Fruit fly (Drosophila melanogaster) whole organism, prepupa: ENCODE measurements around the gene CG32450.

Experiments used
- CG10631 ChIP-seq: fragments of 200-800 bp; sonication (Bioruptor generic); optimal IDR thresholded peaks from 2 replicates; lab custom pipeline; 2016; ENCODE audit warnings: missing biosample characterization, missing genetic modification characterization
- CG31627 ChIP-seq: fragments of 200-800 bp; sonication (Bioruptor generic); optimal IDR thresholded peaks from 3 replicates; lab custom pipeline; 2016; ENCODE audit warnings: missing biosample characterization, missing genetic modification characterization
- CG6854 ChIP-seq: fragments of 200-800 bp; sonication (Bioruptor generic); optimal IDR thresholded peaks from 2 replicates; lab custom pipeline; 2017; ENCODE audit warnings: missing biosample characterization, mild to moderate bottlenecking, missing genetic modification characterization
- Eip78C ChIP-seq: fragments of 200-800 bp; sonication (Bioruptor generic); peaks from one replicate; lab custom pipeline; 2016; ENCODE audit warnings: missing biosample characterization, missing genetic modification characterization
- Ets96B ChIP-seq: fragments of 200-800 bp; optimal IDR thresholded peaks from 2 replicates; lab custom pipeline; 2019; ENCODE audit warnings: missing biosample characterization, mild to moderate bottlenecking, missing genetic modification characterization, moderate library complexity
- Gug ChIP-seq: fragments of 200-800 bp; sonication (Bioruptor generic); IDR thresholded peaks from 2 replicates; pipeline ENCODE4 v1.3.6; 2022; ENCODE audit warnings: missing biosample characterization, missing genetic modification characterization
- Sox14 ChIP-seq: fragments of 200-800 bp; sonication (Bioruptor generic); optimal IDR thresholded peaks from 3 replicates; lab custom pipeline; 2016; ENCODE audit warnings: missing biosample characterization, missing genetic modification characterization
- Sox15 ChIP-seq: fragments of 200-800 bp; sonication (Bioruptor generic); optimal IDR thresholded peaks from 3 replicates; lab custom pipeline; 2016; ENCODE audit warnings: missing biosample characterization, missing genetic modification characterization
- lz ChIP-seq: fragments of 200-800 bp; sonication (Bioruptor generic); optimal IDR thresholded peaks from 3 replicates; lab custom pipeline; 2016; ENCODE audit warnings: missing biosample characterization, missing genetic modification characterization
- svp ChIP-seq: fragments of 200-800 bp; sonication (Bioruptor generic); peaks from one replicate; lab custom pipeline; 2016; ENCODE audit warnings: missing biosample characterization, missing genetic modification characterization

DNA sequence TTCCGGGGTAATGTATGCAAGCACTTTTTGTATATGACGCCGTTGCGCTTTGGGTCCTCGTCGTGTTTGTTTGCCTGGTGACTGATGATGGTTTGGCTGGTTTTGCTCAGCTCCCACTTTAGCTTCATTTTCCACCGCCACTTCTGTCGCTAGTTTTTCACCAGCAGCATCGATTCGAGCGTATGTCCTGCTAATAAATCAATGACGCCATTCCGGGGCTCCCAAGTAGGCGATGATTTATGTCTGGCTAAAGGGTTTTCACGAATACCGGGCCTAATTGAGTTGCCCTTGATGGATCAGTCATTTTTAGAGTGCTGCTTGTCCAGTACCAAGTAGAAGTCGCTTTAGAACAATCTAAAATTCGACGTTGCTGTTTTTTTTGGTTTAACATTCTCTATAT is at the start of gene CG32450:
- TF ChIP-seq Eip78C (no peak), lz (GFP tag; lab: Kevin White, UChicago) (no peak), CG31627 (GFP tag; lab: Kevin White, UChicago) (no peak), CG6854 (GFP tag; lab: Kevin White, UChicago) (no peak), Sox14 (GFP tag; lab: Kevin White, UChicago) (no peak), CG10631 (GFP tag; lab: Kevin White, UChicago) (no peak), svp (GFP tag; lab: Kevin White, UChicago) (no peak), Gug (GFP tag; lab: Robert Waterston, UW) (no peak), Sox15 (GFP tag; lab: Kevin White, UChicago) (no peak), Ets96B (tag; lab: Kevin White, UChicago) (no peak)
